Fruit fly (Drosophila melanogaster) whole organism, embryonic: Measurements from ENCODE around the gene Alh.

Experiments
- Blimp-1 ChIP-seq: fragments of 200-800 bp; sonication (Bioruptor generic); optimal IDR thresholded peaks from 3 replicates; lab custom pipeline; 2018; ENCODE audit warnings: missing biosample characterization, missing genetic modification characterization, mild to moderate bottlenecking, moderate library complexity, missing genetic modification reagents
- CG10321 ChIP-seq: fragments of 200-800 bp; sonication (Bioruptor generic); IDR thresholded peaks from 2 replicates; pipeline ENCODE4 v1.3.6; 2022; ENCODE audit warnings: missing biosample characterization, missing genetic modification characterization
- CG11247 ChIP-seq: fragments of 200-800 bp; sonication (Bioruptor generic); IDR thresholded peaks from 2 replicates; pipeline ENCODE4 v1.3.6; 2022; ENCODE audit warnings: missing biosample characterization, missing genetic modification characterization
- CG12769 ChIP-seq: fragments of 200-800 bp; sonication (Bioruptor generic); optimal IDR thresholded peaks from 2 replicates; lab custom pipeline; 2019; ENCODE audit warnings: missing biosample characterization, mild to moderate bottlenecking, missing genetic modification characterization, moderate library complexity
- CG13123 ChIP-seq: fragments of 200-800 bp; sonication (Bioruptor generic); optimal IDR thresholded peaks from 2 replicates; lab custom pipeline; 2016; ENCODE audit warnings: missing biosample characterization, missing genetic modification characterization
- CG18619 ChIP-seq: fragments of 200-800 bp; sonication (Bioruptor generic); optimal IDR thresholded peaks from 3 replicates; lab custom pipeline; 2017; ENCODE audit warnings: missing biosample characterization, mild to moderate bottlenecking, missing genetic modification characterization
- CG2889 ChIP-seq: fragments of 200-800 bp; sonication (Bioruptor generic); IDR thresholded peaks from 3 replicates; pipeline ENCODE4 v1.3.6; 2022; ENCODE audit warnings: missing biosample characterization, missing genetic modification characterization
- CG32532 ChIP-seq: fragments of 200-800 bp; sonication (Bioruptor generic); IDR thresholded peaks from 2 replicates; pipeline ENCODE4 v1.3.6; 2022; ENCODE audit warnings: missing biosample characterization, missing genetic modification characterization
- CG32772 ChIP-seq: fragments of 200-800 bp; sonication (Bioruptor generic); IDR thresholded peaks from 2 replicates; pipeline ENCODE4 v1.3.6; 2022; ENCODE audit warnings: missing biosample characterization, missing genetic modification characterization
- CG34422 ChIP-seq: fragments of 200-800 bp; sonication (Bioruptor generic); IDR thresholded peaks from 3 replicates; pipeline ENCODE4 v1.3.6; 2022; ENCODE audit warnings: missing biosample characterization, missing genetic modification characterization
- CG3995 ChIP-seq: fragments of 200-800 bp; sonication (Bioruptor generic); optimal IDR thresholded peaks from 3 replicates; lab custom pipeline; 2016; ENCODE audit warnings: missing biosample characterization, missing genetic modification characterization
- CG4424 ChIP-seq: fragments of 200-800 bp; sonication (Bioruptor generic); optimal IDR thresholded peaks from 3 replicates; lab custom pipeline; 2016; ENCODE audit warnings: missing biosample characterization, missing genetic modification characterization
- CG7372 ChIP-seq: fragments of 200-800 bp; sonication (Bioruptor generic); IDR thresholded peaks from 2 replicates; pipeline ENCODE4 v1.3.6; 2022; ENCODE audit warnings: missing biosample characterization, missing genetic modification characterization
- CG7745 ChIP-seq: fragments of 200-800 bp; sonication (Bioruptor generic); optimal IDR thresholded peaks from 2 replicates; lab custom pipeline; 2018; ENCODE audit warnings: missing biosample characterization, mild to moderate bottlenecking, missing genetic modification characterization, moderate library complexity
- CkIIα-i1 ChIP-seq: fragments of 200-800 bp; sonication (Bioruptor generic); IDR thresholded peaks from 2 replicates; pipeline ENCODE4 v1.3.6; 2022; ENCODE audit warnings: missing biosample characterization, missing genetic modification characterization
- D ChIP-seq, 2 experiments: fragments of 200-800 bp in 1 of 2; fragments of >200 bp in 1 of 2; sonication (Bioruptor generic) in 1 of 2; optimal IDR thresholded peaks; 2 replicates in 1 of 2; 3 replicates in 1 of 2; lab custom pipeline; 2017; ENCODE audit warnings: mild to moderate bottlenecking in 1 of 2, missing biosample characterization in 1 of 2, missing genetic modification characterization in 1 of 2, missing genetic modification reagents in 1 of 2
- Dip3 ChIP-seq: fragments of 200-800 bp; sonication (Bioruptor generic); optimal IDR thresholded peaks from 3 replicates; lab custom pipeline; 2016; ENCODE audit warnings: missing biosample characterization, missing genetic modification characterization
- Dll ChIP-seq: fragments of 200-800 bp; sonication (Bioruptor generic); IDR thresholded peaks from 4 replicates; pipeline ENCODE4 v1.3.6; 2022; ENCODE audit warnings: missing biosample characterization, missing genetic modification characterization; ENCODE audit not compliant: partially characterized antibody
- Dp ChIP-seq: fragments of 200-800 bp; sonication (Bioruptor generic); optimal IDR thresholded peaks from 2 replicates; lab custom pipeline; 2018; ENCODE audit warnings: missing biosample characterization, mild to moderate bottlenecking, missing genetic modification characterization, moderate library complexity
- HHEX ChIP-seq: fragments of 200-800 bp; sonication (Bioruptor generic); optimal IDR thresholded peaks from 3 replicates; lab custom pipeline; 2017; ENCODE audit warnings: missing biosample characterization, mild to moderate bottlenecking, missing genetic modification characterization, missing genetic modification reagents
- HmgZ ChIP-seq: fragments of 200-800 bp; sonication (Bioruptor generic); optimal IDR thresholded peaks from 2 replicates; lab custom pipeline; 2018; ENCODE audit warnings: missing biosample characterization, mild to moderate bottlenecking, missing genetic modification characterization
- Hsf ChIP-seq: fragments of 200-800 bp; sonication (Bioruptor generic); optimal IDR thresholded peaks from 3 replicates; lab custom pipeline; 2016; ENCODE audit warnings: missing biosample characterization, missing genetic modification characterization
- MBD-R2 ChIP-seq: fragments of 200-800 bp; sonication (Bioruptor generic); IDR thresholded peaks from 2 replicates; pipeline ENCODE4 v1.3.6; 2022; ENCODE audit warnings: missing biosample characterization, missing genetic modification characterization
- Mad ChIP-seq: fragments of 200-800 bp; sonication (Bioruptor generic); optimal IDR thresholded peaks from 2 replicates; lab custom pipeline; 2016; ENCODE audit warnings: missing biosample characterization, missing genetic modification characterization
- Med ChIP-seq: fragments of 200-800 bp; sonication (Bioruptor generic); peaks from one replicate; lab custom pipeline; 2016; ENCODE audit warnings: missing biosample characterization, missing genetic modification characterization, mild to moderate bottlenecking, inconsistent platforms, moderate library complexity
- Mrtf ChIP-seq: fragments of 200-800 bp; sonication (Bioruptor generic); IDR thresholded peaks from 3 replicates; pipeline ENCODE4 v1.3.6; 2022; ENCODE audit warnings: missing biosample characterization, missing genetic modification characterization
- NFAT ChIP-seq: fragments of 200-800 bp; sonication (Bioruptor generic); IDR thresholded peaks from 2 replicates; pipeline ENCODE4 v1.3.6; 2022; ENCODE audit warnings: missing biosample characterization, missing genetic modification characterization
- NK7.1 ChIP-seq: fragments of 200-800 bp; sonication (Bioruptor generic); optimal IDR thresholded peaks from 3 replicates; lab custom pipeline; 2016; ENCODE audit warnings: missing biosample characterization, missing genetic modification characterization
- Oaz ChIP-seq: fragments of 200-800 bp; sonication (Bioruptor generic); IDR thresholded peaks from 2 replicates; pipeline ENCODE4 v1.3.6; 2022; ENCODE audit warnings: missing biosample characterization, missing genetic modification characterization
- Optix ChIP-seq: fragments of 200-800 bp; sonication (Bioruptor generic); IDR thresholded peaks from 3 replicates; pipeline ENCODE4 v1.3.6; 2022; ENCODE audit warnings: missing biosample characterization, missing genetic modification characterization
- Sry-δ ChIP-seq: fragments of 200-800 bp; sonication (Bioruptor generic); optimal IDR thresholded peaks from 2 replicates; lab custom pipeline; 2016; ENCODE audit warnings: missing biosample characterization, missing genetic modification characterization
- YL-1 ChIP-seq: fragments of 200-800 bp; sonication (Bioruptor generic); optimal IDR thresholded peaks from 3 replicates; lab custom pipeline; 2017; ENCODE audit warnings: missing biosample characterization, mild to moderate bottlenecking, missing genetic modification characterization
- abd-A ChIP-seq: fragments of 200-800 bp; sonication (Bioruptor generic); optimal IDR thresholded peaks from 3 replicates; lab custom pipeline; 2019; ENCODE audit warnings: missing biosample characterization, mild to moderate bottlenecking, missing genetic modification characterization, moderate library complexity
- bcd ChIP-seq: fragments of 200-800 bp; sonication (Bioruptor generic); optimal IDR thresholded peaks from 2 replicates; lab custom pipeline; 2017; ENCODE audit warnings: missing biosample characterization, mild to moderate bottlenecking, missing genetic modification characterization
- cato ChIP-seq: fragments of 200-800 bp; sonication (Bioruptor generic); optimal IDR thresholded peaks from 2 replicates; lab custom pipeline; 2016; ENCODE audit warnings: missing biosample characterization, missing genetic modification characterization, borderline replicate concordance
- grau ChIP-seq: fragments of 200-800 bp; optimal IDR thresholded peaks from 3 replicates; lab custom pipeline; 2019; ENCODE audit warnings: missing biosample characterization, mild to moderate bottlenecking, missing genetic modification characterization, moderate library complexity
- grn ChIP-seq: fragments of 200-800 bp; sonication (Bioruptor generic); optimal IDR thresholded peaks from 3 replicates; lab custom pipeline; 2017; ENCODE audit warnings: missing biosample characterization, missing genetic modification characterization
- gsb ChIP-seq: fragments of 200-800 bp; sonication (Bioruptor generic); IDR thresholded peaks from 2 replicates; pipeline ENCODE4 v1.3.6; 2022; ENCODE audit warnings: missing biosample characterization, missing genetic modification characterization
- kay ChIP-seq: fragments of 200-800 bp; sonication (Bioruptor generic); optimal IDR thresholded peaks from 2 replicates; lab custom pipeline; 2016; ENCODE audit warnings: missing biosample characterization, missing genetic modification characterization
- lab ChIP-seq: fragments of 200-800 bp; sonication (Bioruptor generic); optimal IDR thresholded peaks from 3 replicates; lab custom pipeline; 2017; ENCODE audit warnings: missing biosample characterization, missing genetic modification characterization, mild to moderate bottlenecking, moderate library complexity, missing genetic modification reagents
- pan ChIP-seq, 4 experiments: fragments of >200 bp in 3 of 4; fragments of 200-800 bp in 1 of 4; sonication (Bioruptor generic) in 1 of 4; optimal IDR thresholded peaks in 3 of 4; IDR thresholded peaks in 1 of 4; 2 replicates each; pipeline versions ENCODE4 v1.3.6 to Lab custom; 2017 to 2022; ENCODE audit warnings: missing biosample characterization in 2 of 4, missing genetic modification characterization in 2 of 4, mixed read lengths in 1 of 4
- pzg ChIP-seq: fragments of 200-800 bp; sonication (Bioruptor generic); optimal IDR thresholded peaks from 3 replicates; lab custom pipeline; 2018; ENCODE audit warnings: missing biosample characterization, mild to moderate bottlenecking, missing genetic modification characterization, moderate library complexity
- ranshi ChIP-seq: fragments of 200-800 bp; sonication (Bioruptor generic); IDR thresholded peaks from 2 replicates; pipeline ENCODE4 v1.3.6; 2022; ENCODE audit warnings: missing biosample characterization, missing genetic modification characterization
- stc ChIP-seq: fragments of 200-800 bp; sonication (Bioruptor generic); IDR thresholded peaks from 2 replicates; pipeline ENCODE4 v1.3.6; 2022; ENCODE audit warnings: missing biosample characterization, missing genetic modification characterization
- tx ChIP-seq: fragments of 200-800 bp; sonication (Bioruptor generic); optimal IDR thresholded peaks from 2 replicates; lab custom pipeline; 2016; ENCODE audit warnings: missing biosample characterization, missing genetic modification characterization
- usp ChIP-seq: fragments of >200 bp; optimal IDR thresholded peaks from 2 replicates; lab custom pipeline; 2017; ENCODE audit warnings: missing biosample characterization, missing genetic modification characterization
- wdn ChIP-seq: fragments of 200-800 bp; sonication (Bioruptor generic); IDR thresholded peaks from 2 replicates; pipeline ENCODE4 v1.3.6; 2022; ENCODE audit warnings: missing biosample characterization, missing genetic modification characterization
- zfh1 ChIP-seq: fragments of 200-800 bp; sonication (Bioruptor generic); IDR thresholded peaks from 3 replicates; pipeline ENCODE4 v1.3.6; 2022; ENCODE audit warnings: missing biosample characterization, missing genetic modification characterization

Gene Alh

dm6 chr3R:7150544-7151406 is 26.8 kb upstream of the Alh start, which contains the start of the genes gfzf and Sas-4 (continued):
- TF ChIP-seq Blimp-1 (GFP tag; lab: Kevin White, UChicago) (peak; percentile 33), CG34422 (GFP tag; lab: Robert Waterston, UW) (peak; percentile 44), Optix (GFP tag; lab: Robert Waterston, UW) (peak; percentile 44; the same call in 1 of the 3 replicates), Oaz (GFP tag; lab: Robert Waterston, UW) (no peak), Sry-δ (GFP tag; lab: Kevin White, UChicago) (peak; percentile 23), Hsf (GFP tag; lab: Kevin White, UChicago) (peak; percentile 50), YL-1 (peak; percentile 65), kay (GFP tag; lab: Kevin White, UChicago) (no peak), CG10321 (GFP tag; lab: Robert Waterston, UW) (no peak), CG4424 (GFP tag; lab: Kevin White, UChicago) (peak; percentile 68), abd-A (tag; lab: Kevin White, UChicago) (no peak), usp (GFP tag; lab: Kevin White, UChicago) (no peak), Dll (GFP tag; lab: Robert Waterston, UW) (no peak), CG12769 (no peak), Mad (GFP tag; lab: Kevin White, UChicago) (peak; percentile 9), MBD-R2 (peak; percentile 60), CG7745 (no peak), D (optimal IDR thresholded peaks at IDR 0.05; lab: Kevin White, UChicago) (no peak), D (GFP tag; optimal IDR thresholded peaks at IDR 0.05; lab: Kevin White, UChicago) (peak; percentile 53), tx (peak; percentile 29), pzg (GFP tag; lab: Kevin White, UChicago) (peak; percentile 33), CG2889 (GFP tag; lab: Robert Waterston, UW) (peak; percentile 68), NFAT (peak; percentile 54), HmgZ (peak; percentile 19), CG11247 (GFP tag; lab: Robert Waterston, UW) (peak; percentile 36; the same call in 1 of the 2 replicates), pan (optimal IDR thresholded peaks at IDR 0.05; lab: Kevin White, UChicago) (no peak), pan (GFP tag; optimal IDR thresholded peaks at IDR 0.05 in 1 of 2, IDR thresholded peaks at IDR 0.05 in 1 of 2) (peak in 1 of 2 experiments; percentile 64), stc (no peak), NK7.1 (GFP tag; lab: Kevin White, UChicago) (no peak), grn (GFP tag; lab: Kevin White, UChicago) (no peak), ranshi (GFP tag; lab: Robert Waterston, UW) (no peak; the same call in 1 of the 2 replicates), CkIIα-i1 (GFP tag; lab: Robert Waterston, UW) (no peak), CG7372 (GFP tag; lab: Robert Waterston, UW) (peak; percentile 20), bcd (GFP tag; lab: Kevin White, UChicago) (peak; percentile 69), wdn (GFP tag; lab: Robert Waterston, UW) (peak; percentile 39; the same call in 1 of the 2 replicates), CG18619 (peak; percentile 56), zfh1 (GFP tag; lab: Robert Waterston, UW) (peak; percentile 70; the same call in 2 of the 3 replicates), grau (tag; lab: Kevin White, UChicago) (peak; percentile 55), cato (GFP tag; lab: Kevin White, UChicago) (peak; percentile 56), Dip3 (peak; percentile 59), HHEX (peak; percentile 58), Mrtf (GFP tag; lab: Robert Waterston, UW) (0 out of 3 replicates have a peak, but pooled peaks have one; percentile 37), CG13123 (GFP tag; lab: Kevin White, UChicago) (peak; percentile 29), lab (GFP tag; lab: Kevin White, UChicago) (peak; percentile 41), Med (GFP tag; lab: Kevin White, UChicago) (peak; percentile 82), CG3995 (peak; percentile 39), gsb (GFP tag; lab: Robert Waterston, UW) (no peak), CG32772 (GFP tag; lab: Robert Waterston, UW) (peak; percentile 52; the same call in 1 of the 2 replicates), Dp (GFP tag; lab: Kevin White, UChicago) (peak; percentile 63), CG32532 (GFP tag; lab: Robert Waterston, UW) (peak; percentile 71; the same call in 1 of the 2 replicates)
